Fruit fly (Drosophila melanogaster) whole organism, prepupa: ENCODE results near the gene CG15408.

Source experiments
- Blimp-1 ChIP-seq: fragments of 200-800 bp; sonication (Bioruptor generic); optimal IDR thresholded peaks from 3 replicates; lab custom pipeline; 2017; ENCODE audit warnings: missing biosample characterization, missing genetic modification characterization, mild to moderate bottlenecking, moderate library complexity, missing genetic modification reagents
- CG10631 ChIP-seq: fragments of 200-800 bp; sonication (Bioruptor generic); optimal IDR thresholded peaks from 2 replicates; lab custom pipeline; 2016; ENCODE audit warnings: missing biosample characterization, missing genetic modification characterization
- CG11294 ChIP-seq: fragments of 200-800 bp; sonication (Bioruptor generic); IDR thresholded peaks from 2 replicates; pipeline ENCODE4 v1.3.6; 2022; ENCODE audit warnings: missing biosample characterization, missing genetic modification characterization
- CG11762 ChIP-seq: fragments of 200-800 bp; sonication (Bioruptor generic); optimal IDR thresholded peaks from 3 replicates; lab custom pipeline; 2016; ENCODE audit warnings: missing biosample characterization, missing genetic modification characterization; ENCODE audit not compliant: insufficient read depth
- CG11902 ChIP-seq: fragments of 200-800 bp; sonication (Bioruptor generic); optimal IDR thresholded peaks from 3 replicates; lab custom pipeline; 2016; ENCODE audit warnings: missing biosample characterization, missing genetic modification characterization
- CG15336 ChIP-seq: fragments of 200-800 bp; sonication (Bioruptor generic); IDR thresholded peaks from 2 replicates; pipeline ENCODE4 v1.3.6; 2022; ENCODE audit warnings: missing biosample characterization, missing genetic modification characterization
- CG1621 ChIP-seq: fragments of 200-800 bp; sonication (Bioruptor generic); optimal IDR thresholded peaks from 3 replicates; lab custom pipeline; 2018; ENCODE audit warnings: missing biosample characterization, mild to moderate bottlenecking, missing genetic modification characterization
- CG16779 ChIP-seq: fragments of 200-800 bp; sonication (Bioruptor generic); optimal IDR thresholded peaks from 3 replicates; lab custom pipeline; 2017; ENCODE audit warnings: missing biosample characterization, mild to moderate bottlenecking, missing genetic modification characterization
- CG3032 ChIP-seq: fragments of 200-800 bp; optimal IDR thresholded peaks from 2 replicates; lab custom pipeline; 2019; ENCODE audit warnings: missing biosample characterization, mild to moderate bottlenecking, missing genetic modification characterization, moderate library complexity
- CG31627 ChIP-seq: fragments of 200-800 bp; sonication (Bioruptor generic); optimal IDR thresholded peaks from 3 replicates; lab custom pipeline; 2016; ENCODE audit warnings: missing biosample characterization, missing genetic modification characterization
- CG32006 ChIP-seq: fragments of 200-800 bp; sonication (Bioruptor generic); optimal IDR thresholded peaks from 3 replicates; lab custom pipeline; 2017; ENCODE audit warnings: missing biosample characterization, mild to moderate bottlenecking, missing genetic modification characterization
- CG34406 ChIP-seq: fragments of 200-800 bp; sonication (Bioruptor generic); optimal IDR thresholded peaks from 3 replicates; lab custom pipeline; 2016; ENCODE audit warnings: missing biosample characterization, missing genetic modification characterization
- CG3919 ChIP-seq: fragments of 200-800 bp; sonication (Bioruptor generic); optimal IDR thresholded peaks from 3 replicates; lab custom pipeline; 2016; ENCODE audit warnings: missing biosample characterization, missing genetic modification characterization
- CG4318 ChIP-seq: fragments of 200-800 bp; sonication (Bioruptor generic); optimal IDR thresholded peaks from 3 replicates; lab custom pipeline; 2017; ENCODE audit warnings: missing biosample characterization, mild to moderate bottlenecking, missing genetic modification characterization
- CG6276 ChIP-seq: fragments of 200-800 bp; sonication (Bioruptor generic); optimal IDR thresholded peaks from 2 replicates; lab custom pipeline; 2017; ENCODE audit warnings: missing biosample characterization, mild to moderate bottlenecking, missing genetic modification characterization
- CG6808 ChIP-seq: fragments of 200-800 bp; sonication (Bioruptor generic); optimal IDR thresholded peaks from 3 replicates; lab custom pipeline; 2017; ENCODE audit warnings: missing biosample characterization, missing genetic modification characterization, mild to moderate bottlenecking, moderate library complexity, missing genetic modification reagents
- CG6854 ChIP-seq: fragments of 200-800 bp; sonication (Bioruptor generic); optimal IDR thresholded peaks from 2 replicates; lab custom pipeline; 2017; ENCODE audit warnings: missing biosample characterization, mild to moderate bottlenecking, missing genetic modification characterization
- CG7368 ChIP-seq: fragments of 200-800 bp; sonication (Bioruptor generic); optimal IDR thresholded peaks from 3 replicates; lab custom pipeline; 2016; ENCODE audit warnings: missing biosample characterization, missing genetic modification characterization
- CG8119 ChIP-seq: fragments of 200-800 bp; sonication (Bioruptor generic); IDR thresholded peaks from 3 replicates; pipeline ENCODE4 v1.3.6; 2022; ENCODE audit warnings: missing biosample characterization, missing genetic modification characterization
- CG8319 ChIP-seq: fragments of 200-800 bp; sonication (Bioruptor generic); optimal IDR thresholded peaks from 3 replicates; lab custom pipeline; 2016; ENCODE audit warnings: missing biosample characterization, missing genetic modification characterization
- CG9139 ChIP-seq: fragments of 200-800 bp; sonication (Bioruptor generic); optimal IDR thresholded peaks from 3 replicates; lab custom pipeline; 2017; ENCODE audit warnings: missing biosample characterization, mild to moderate bottlenecking, missing genetic modification characterization
- Eip75B ChIP-seq: fragments of 200-800 bp; sonication (Bioruptor generic); optimal IDR thresholded peaks from 3 replicates; lab custom pipeline; 2016; ENCODE audit warnings: missing biosample characterization, missing genetic modification characterization
- Eip93F ChIP-seq: fragments of 200-800 bp; sonication (Bioruptor generic); optimal IDR thresholded peaks from 2 replicates; lab custom pipeline; 2016; ENCODE audit warnings: missing biosample characterization, mild to moderate bottlenecking, missing genetic modification characterization
- Ets21C ChIP-seq: fragments of 200-800 bp; sonication (Bioruptor generic); optimal IDR thresholded peaks from 3 replicates; lab custom pipeline; 2016; ENCODE audit warnings: missing biosample characterization, missing genetic modification characterization
- Ets96B ChIP-seq: fragments of 200-800 bp; optimal IDR thresholded peaks from 2 replicates; lab custom pipeline; 2019; ENCODE audit warnings: missing biosample characterization, mild to moderate bottlenecking, missing genetic modification characterization, moderate library complexity
- Gug ChIP-seq: fragments of 200-800 bp; sonication (Bioruptor generic); IDR thresholded peaks from 2 replicates; pipeline ENCODE4 v1.3.6; 2022; ENCODE audit warnings: missing biosample characterization, missing genetic modification characterization
- Hr39 ChIP-seq: fragments of 200-800 bp; sonication (Bioruptor generic); optimal IDR thresholded peaks from 2 replicates; lab custom pipeline; 2016; ENCODE audit warnings: missing biosample characterization, missing genetic modification characterization
- Hr4 ChIP-seq: fragments of 200-800 bp; sonication (Bioruptor generic); optimal IDR thresholded peaks from 3 replicates; lab custom pipeline; 2016; ENCODE audit warnings: missing biosample characterization, missing genetic modification characterization
- Lpt ChIP-seq: fragments of 200-800 bp; sonication (Bioruptor generic); optimal IDR thresholded peaks from 3 replicates; lab custom pipeline; 2016; ENCODE audit warnings: missing biosample characterization, missing genetic modification characterization
- Sox102F ChIP-seq: fragments of 200-800 bp; sonication (Bioruptor generic); optimal IDR thresholded peaks from 2 replicates; lab custom pipeline; 2016; ENCODE audit warnings: missing biosample characterization, mild to moderate bottlenecking, missing genetic modification characterization
- Sox14 ChIP-seq: fragments of 200-800 bp; sonication (Bioruptor generic); optimal IDR thresholded peaks from 3 replicates; lab custom pipeline; 2016; ENCODE audit warnings: missing biosample characterization, missing genetic modification characterization
- Sox15 ChIP-seq: fragments of 200-800 bp; sonication (Bioruptor generic); optimal IDR thresholded peaks from 3 replicates; lab custom pipeline; 2016; ENCODE audit warnings: missing biosample characterization, missing genetic modification characterization
- achi ChIP-seq: fragments of 200-800 bp; sonication (Bioruptor generic); optimal IDR thresholded peaks from 3 replicates; lab custom pipeline; 2016; ENCODE audit warnings: missing biosample characterization, missing genetic modification characterization
- acj6 ChIP-seq: fragments of 200-800 bp; sonication (Bioruptor generic); optimal IDR thresholded peaks from 3 replicates; lab custom pipeline; 2016; ENCODE audit warnings: missing biosample characterization, missing genetic modification characterization
- cyc ChIP-seq: fragments of 200-800 bp; sonication (Bioruptor generic); optimal IDR thresholded peaks from 3 replicates; lab custom pipeline; 2016; ENCODE audit warnings: missing biosample characterization, missing genetic modification characterization
- dac ChIP-seq: fragments of 200-800 bp; sonication (Bioruptor generic); optimal IDR thresholded peaks from 2 replicates; lab custom pipeline; 2017; ENCODE audit warnings: missing biosample characterization, mild to moderate bottlenecking, missing genetic modification characterization
- dsx ChIP-seq: fragments of 200-800 bp; optimal IDR thresholded peaks from 3 replicates; lab custom pipeline; 2019; ENCODE audit warnings: missing biosample characterization, mild to moderate bottlenecking, missing genetic modification characterization, moderate library complexity; ENCODE audit not compliant: poor library complexity, severe bottlenecking
- eg ChIP-seq: fragments of 200-800 bp; sonication (Bioruptor generic); IDR thresholded peaks from 3 replicates; pipeline ENCODE4 v1.3.6; 2022; ENCODE audit warnings: missing biosample characterization, missing genetic modification characterization
- esn ChIP-seq: fragments of 200-800 bp; sonication (Bioruptor generic); optimal IDR thresholded peaks from 2 replicates; lab custom pipeline; 2016; ENCODE audit warnings: missing biosample characterization, mild to moderate bottlenecking, missing genetic modification characterization, moderate library complexity
- fkh ChIP-seq: fragments of 200-800 bp; sonication (Bioruptor generic); optimal IDR thresholded peaks from 3 replicates; lab custom pipeline; 2017; ENCODE audit warnings: missing biosample characterization, mild to moderate bottlenecking, missing genetic modification characterization, moderate library complexity
- lz ChIP-seq: fragments of 200-800 bp; sonication (Bioruptor generic); optimal IDR thresholded peaks from 3 replicates; lab custom pipeline; 2016; ENCODE audit warnings: missing biosample characterization, missing genetic modification characterization
- net ChIP-seq: fragments of 200-800 bp; sonication (Bioruptor generic); optimal IDR thresholded peaks from 3 replicates; lab custom pipeline; 2016; ENCODE audit warnings: missing biosample characterization, missing genetic modification characterization
- pdm3 ChIP-seq: fragments of 200-800 bp; sonication (Bioruptor generic); optimal IDR thresholded peaks from 3 replicates; lab custom pipeline; 2016; ENCODE audit warnings: missing biosample characterization, missing genetic modification characterization
- salr ChIP-seq, 2 experiments: fragments of 200-800 bp; sonication (Bioruptor generic); optimal IDR thresholded peaks; 3 replicates each; lab custom pipeline; 2016 to 2018; ENCODE audit warnings: missing biosample characterization in 2 of 2, missing genetic modification characterization in 2 of 2, mild to moderate bottlenecking in 1 of 2
- spab ChIP-seq: fragments of 200-800 bp; sonication (Bioruptor generic); optimal IDR thresholded peaks from 2 replicates; lab custom pipeline; 2017; ENCODE audit warnings: missing biosample characterization, mild to moderate bottlenecking, missing genetic modification characterization, missing genetic modification reagents
- ss ChIP-seq, 2 experiments: fragments of 200-800 bp; sonication (Bioruptor generic); optimal IDR thresholded peaks; 2 replicates in 1 of 2; 3 replicates in 1 of 2; lab custom pipeline; 2017 to 2018; ENCODE audit warnings: mild to moderate bottlenecking in 2 of 2, missing biosample characterization in 2 of 2, missing genetic modification characterization in 2 of 2, moderate library complexity in 1 of 2
- svp ChIP-seq: fragments of 200-800 bp; sonication (Bioruptor generic); peaks from one replicate; lab custom pipeline; 2016; ENCODE audit warnings: missing biosample characterization, missing genetic modification characterization
- topi ChIP-seq: fragments of 200-800 bp; sonication (Bioruptor generic); optimal IDR thresholded peaks from 3 replicates; lab custom pipeline; 2016; ENCODE audit warnings: missing biosample characterization, missing genetic modification characterization
- vri ChIP-seq: fragments of 200-800 bp; sonication (Bioruptor generic); optimal IDR thresholded peaks from 3 replicates; lab custom pipeline; 2016; ENCODE audit warnings: missing biosample characterization, mild to moderate bottlenecking, missing genetic modification characterization

Gene CG15408

DNA sequence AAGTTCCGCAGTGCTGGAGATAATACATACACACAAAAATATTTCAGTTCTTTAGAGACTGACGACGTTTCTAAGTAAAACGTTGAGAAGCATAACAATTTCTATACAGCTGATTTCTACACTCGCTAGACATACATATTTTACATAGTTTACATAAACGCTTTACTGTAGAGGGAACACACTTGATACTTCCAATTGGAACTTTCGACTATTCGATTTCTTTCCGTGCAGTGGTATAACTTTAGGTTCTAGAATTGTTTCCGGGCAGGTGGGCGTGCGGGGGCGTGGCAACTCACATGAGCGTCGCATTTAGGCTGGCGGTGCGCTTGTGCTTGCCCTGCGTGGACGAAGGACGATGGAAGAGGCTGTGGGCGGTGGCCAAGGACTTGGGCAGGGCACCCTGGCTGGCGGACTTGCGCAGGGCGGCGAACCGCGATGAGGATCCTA, 39.9 kb downstream of the CG15408 start (continued):
- TF ChIP-seq CG11762: no peak
- TF ChIP-seq esn (GFP tag; lab: Kevin White, UChicago): peak; percentile 61
- peak; percentile 36 for TF ChIP-seq CG10631
- no peak for TF ChIP-seq CG16779 (tag; lab: Kevin White, UChicago)
- TF ChIP-seq salr (GFP tag; optimal IDR thresholded peaks at IDR 0.05; lab: Kevin White, UChicago): no peak
- TF ChIP-seq Sox102F (GFP tag; lab: Kevin White, UChicago): peak; percentile 1
- peak; percentile 11 for TF ChIP-seq acj6 (GFP tag; lab: Kevin White, UChicago)
- peak; percentile 26; the same call in 1 of the 2 replicates for TF ChIP-seq Gug (GFP tag; lab: Robert Waterston, UW)
- TF ChIP-seq Eip93F: no peak
- no peak for TF ChIP-seq CG3032 (tag; lab: Kevin White, UChicago)
- TF ChIP-seq Hr39 (GFP tag; lab: Kevin White, UChicago): peak; percentile 18
- peak; percentile 31 for TF ChIP-seq Ets96B (tag; lab: Kevin White, UChicago)
- TF ChIP-seq topi (GFP tag; lab: Kevin White, UChicago): peak; percentile 16
- peak; percentile 41 for TF ChIP-seq CG6276 (GFP tag; lab: Kevin White, UChicago)
- TF ChIP-seq, all 60 proteins: peak for 27

- TF ChIP-seq spab (GFP tag; lab: Kevin White, UChicago) (no peak), Hr39 (GFP tag; lab: Kevin White, UChicago) (no peak), ss (GFP tag; optimal IDR thresholded peaks at IDR 0.05; lab: Kevin White, UChicago) (no peak), fkh (GFP tag; lab: Kevin White, UChicago) (peak; percentile 6), CG8119 (no peak), CG6276 (GFP tag; lab: Kevin White, UChicago) (no peak), dac (no peak), vri (no peak), CG1621 (tag; lab: Kevin White, UChicago) (no peak), CG7368 (GFP tag; lab: Kevin White, UChicago) (no peak), CG6808 (GFP tag; lab: Kevin White, UChicago) (no peak), Lpt (GFP tag; lab: Kevin White, UChicago) (no peak), achi (no peak), Sox102F (GFP tag; lab: Kevin White, UChicago) (no peak), net (no peak), CG6854 (GFP tag; lab: Kevin White, UChicago) (peak; percentile 27), lz (GFP tag; lab: Kevin White, UChicago) (peak; percentile 9), Sox14 (peak; percentile 40), eg (no peak), Ets96B (tag; lab: Kevin White, UChicago) (no peak), salr (GFP tag; optimal IDR thresholded peaks at IDR 0.05; lab: Kevin White, UChicago) (no peak), esn (GFP tag; lab: Kevin White, UChicago) (peak; percentile 26), CG15336 (GFP tag; lab: Robert Waterston, UW) (peak; percentile 14; the same call in 1 of the 2 replicates), CG9139 (no peak), svp (GFP tag; lab: Kevin White, UChicago) (peak; percentile 37), Sox15 (GFP tag; lab: Kevin White, UChicago) (no peak), CG4318 (GFP tag; lab: Kevin White, UChicago) (no peak), CG32006 (GFP tag; lab: Kevin White, UChicago) (no peak), CG11902 (no peak), acj6 (GFP tag; lab: Kevin White, UChicago) (no peak), pdm3 (GFP tag; lab: Kevin White, UChicago) (peak; percentile 13), cyc (GFP tag; lab: Kevin White, UChicago) (peak; percentile 10), Eip75B (GFP tag; lab: Kevin White, UChicago) (no peak), CG11762 (no peak), CG3919 (GFP tag; lab: Kevin White, UChicago) (no peak), Hr4 (GFP tag; lab: Kevin White, UChicago) (no peak), CG34406 (no peak), Blimp-1 (GFP tag; lab: Kevin White, UChicago) (no peak), CG11294 (GFP tag; lab: Robert Waterston, UW) (no peak), Ets21C (GFP tag; lab: Kevin White, UChicago) (no peak), CG31627 (GFP tag; lab: Kevin White, UChicago) (no peak), CG8319 (no peak), CG10631 (no peak), dsx (GFP tag; lab: Kevin White, UChicago) (no peak)
These were observed 40.6 kb downstream of the CG15408 start, which contains the start of gene GramD1B for dm6 chr2L:3373242-3373641. GramD1B (minus strand) TSS chr2L:3373372.
